Worm (Caenorhabditis elegans) whole organism, L2 larva: ENCODE results near the gene Y55H10A.2.

Source experiments
- C34F6.9 ChIP-seq: fragments of 150-350 bp; optimal IDR thresholded peaks from 2 replicates; lab custom pipeline; 2014; ENCODE audit warnings: missing biosample characterization, missing genetic modification characterization
- F13H6.1 ChIP-seq: sonication (generic microtip); optimal IDR thresholded peaks from 2 replicates; lab custom pipeline; 2016; ENCODE audit warnings: missing genetic modification characterization, missing compliant biosample characterization
- R02D3.7 ChIP-seq: fragments of 150-350 bp; optimal IDR thresholded peaks from 2 replicates; lab custom pipeline; 2014; ENCODE audit warnings: missing biosample characterization, missing genetic modification characterization
- Y55F3AM.14 ChIP-seq: fragments of 200-800 bp; sonication (Bioruptor generic); optimal IDR thresholded peaks from 2 replicates; lab custom pipeline; 2018; ENCODE audit warnings: mild to moderate bottlenecking, missing genetic modification characterization, missing compliant biosample characterization
- ZK546.5 ChIP-seq: sonication (generic microtip); optimal IDR thresholded peaks from 2 replicates; lab custom pipeline; 2017; ENCODE audit warnings: missing biosample characterization, missing genetic modification characterization
- alr-1 ChIP-seq: fragments of 150-350 bp; optimal IDR thresholded peaks from 2 replicates; lab custom pipeline; 2014; ENCODE audit warnings: missing biosample characterization, missing genetic modification characterization
- aly-2 ChIP-seq: fragments of 150-350 bp; optimal IDR thresholded peaks from 2 replicates; lab custom pipeline; 2014; ENCODE audit warnings: missing biosample characterization, missing genetic modification characterization
- ama-1 ChIP-seq: fragments of 150-350 bp; optimal IDR thresholded peaks from 2 replicates; lab custom pipeline; 2018; ENCODE audit warnings: inconsistent platforms
- blmp-1 ChIP-seq: sonication (generic microtip); optimal IDR thresholded peaks from 2 replicates; lab custom pipeline; 2017; ENCODE audit warnings: missing genetic modification characterization, mild to moderate bottlenecking, missing compliant biosample characterization, antibody characterized with exemption, moderate library complexity; ENCODE audit not compliant: insufficient read depth
- ceh-16 ChIP-seq: fragments of 150-350 bp; optimal IDR thresholded peaks from 2 replicates; lab custom pipeline; 2014; ENCODE audit warnings: missing biosample characterization, missing genetic modification characterization
- ceh-82 ChIP-seq: fragments of 150-350 bp; optimal IDR thresholded peaks from 2 replicates; lab custom pipeline; 2014; ENCODE audit warnings: missing biosample characterization, missing genetic modification characterization
- crh-2 ChIP-seq: sonication (generic microtip); optimal IDR thresholded peaks from 2 replicates; lab custom pipeline; 2017; ENCODE audit warnings: missing biosample characterization, missing genetic modification characterization
- dmd-4 ChIP-seq: sonication (generic microtip); optimal IDR thresholded peaks from 2 replicates; lab custom pipeline; 2017; ENCODE audit warnings: missing biosample characterization, missing genetic modification characterization
- egl-27 ChIP-seq: sonication (generic microtip); optimal IDR thresholded peaks from 3 replicates; lab custom pipeline; 2017; ENCODE audit warnings: missing biosample characterization, missing genetic modification reagents, missing genetic modification characterization
- elt-1 ChIP-seq: fragments of 150-350 bp; optimal IDR thresholded peaks from 2 replicates; lab custom pipeline; 2014; ENCODE audit warnings: missing biosample characterization, missing genetic modification characterization
- elt-3 ChIP-seq: sonication (generic microtip); optimal IDR thresholded peaks from 2 replicates; lab custom pipeline; 2017; ENCODE audit warnings: missing biosample characterization, missing genetic modification characterization
- fos-1 ChIP-seq: fragments of 150-350 bp; optimal IDR thresholded peaks from 2 replicates; lab custom pipeline; 2014; ENCODE audit warnings: missing biosample characterization, missing genetic modification characterization
- gmeb-1 ChIP-seq: fragments of 150-350 bp; optimal IDR thresholded peaks from 2 replicates; lab custom pipeline; 2014; ENCODE audit warnings: missing biosample characterization, missing genetic modification characterization
- lin-11 ChIP-seq: fragments of 150-350 bp; sonication (generic microtip); optimal IDR thresholded peaks from 2 replicates; lab custom pipeline; 2014; ENCODE audit warnings: missing biosample characterization, missing genetic modification characterization, inconsistent platforms, mixed read lengths
- lin-13 ChIP-seq: fragments of 150-350 bp; optimal IDR thresholded peaks from 2 replicates; lab custom pipeline; 2014; ENCODE audit warnings: missing biosample characterization, missing genetic modification reagents, missing genetic modification characterization
- lin-39 ChIP-seq: fragments of 150-350 bp; optimal IDR thresholded peaks from 2 replicates; lab custom pipeline; 2014; ENCODE audit warnings: missing biosample characterization, missing genetic modification reagents, missing genetic modification characterization
- lsy-2 ChIP-seq, 2 experiments: fragments of 150-350 bp in 1 of 2; sonication (generic microtip) in 1 of 2; optimal IDR thresholded peaks; 2 replicates each; lab custom pipeline; 2014 to 2017; ENCODE audit warnings: missing biosample characterization in 2 of 2, missing genetic modification characterization in 2 of 2
- mab-5 ChIP-seq: fragments of 150-350 bp; optimal IDR thresholded peaks from 2 replicates; lab custom pipeline; 2014; ENCODE audit warnings: missing biosample characterization, missing genetic modification characterization
- mbf-1 ChIP-seq: sonication (generic microtip); optimal IDR thresholded peaks from 2 replicates; lab custom pipeline; 2017; ENCODE audit warnings: missing biosample characterization, missing genetic modification characterization
- mdl-1 ChIP-seq, 2 experiments: fragments of 150-350 bp in 1 of 2; sonication (generic microtip) in 1 of 2; optimal IDR thresholded peaks; 2 replicates each; lab custom pipeline; 2017; ENCODE audit warnings: missing biosample characterization in 2 of 2, missing genetic modification characterization in 2 of 2
- nhr-10 ChIP-seq: sonication (generic microtip); optimal IDR thresholded peaks from 2 replicates; lab custom pipeline; 2017; ENCODE audit warnings: missing biosample characterization, missing genetic modification characterization
- nhr-11 ChIP-seq: fragments of 150-350 bp; optimal IDR thresholded peaks from 2 replicates; lab custom pipeline; 2014; ENCODE audit warnings: missing biosample characterization, missing genetic modification characterization
- nhr-12 ChIP-seq: fragments of 150-350 bp; optimal IDR thresholded peaks from 2 replicates; lab custom pipeline; 2014; ENCODE audit warnings: missing biosample characterization, missing genetic modification characterization
- nhr-129 ChIP-seq: fragments of 150-350 bp; optimal IDR thresholded peaks from 2 replicates; lab custom pipeline; 2014; ENCODE audit warnings: missing biosample characterization, missing genetic modification characterization
- nhr-21 ChIP-seq: fragments of 150-350 bp; optimal IDR thresholded peaks from 2 replicates; lab custom pipeline; 2014; ENCODE audit warnings: missing biosample characterization, missing genetic modification characterization
- nhr-23 ChIP-seq: fragments of 150-350 bp; optimal IDR thresholded peaks from 2 replicates; lab custom pipeline; 2014; ENCODE audit warnings: missing biosample characterization, missing genetic modification reagents, missing genetic modification characterization
- nhr-237 ChIP-seq: fragments of 150-350 bp; optimal IDR thresholded peaks from 2 replicates; lab custom pipeline; 2014; ENCODE audit warnings: missing biosample characterization, missing genetic modification characterization
- nhr-25 ChIP-seq: fragments of 150-350 bp; sonication (generic microtip); optimal IDR thresholded peaks from 3 replicates; lab custom pipeline; 2014; ENCODE audit warnings: missing biosample characterization, missing genetic modification characterization
- nhr-6 ChIP-seq: fragments of 150-350 bp; optimal IDR thresholded peaks from 2 replicates; lab custom pipeline; 2014; ENCODE audit warnings: missing biosample characterization, missing genetic modification characterization
- nhr-77 ChIP-seq: fragments of 150-350 bp; optimal IDR thresholded peaks from 2 replicates; lab custom pipeline; 2014; ENCODE audit warnings: missing biosample characterization, missing genetic modification characterization
- peb-1 ChIP-seq: fragments of 150-350 bp; optimal IDR thresholded peaks from 2 replicates; lab custom pipeline; 2014; ENCODE audit warnings: missing biosample characterization, missing genetic modification characterization
- sem-4 ChIP-seq: fragments of 150-350 bp; optimal IDR thresholded peaks from 2 replicates; lab custom pipeline; 2014; ENCODE audit warnings: missing biosample characterization, missing genetic modification reagents, missing genetic modification characterization
- skn-1 ChIP-seq: sonication (generic microtip); optimal IDR thresholded peaks from 2 replicates; lab custom pipeline; 2017; ENCODE audit warnings: missing biosample characterization, missing genetic modification characterization
- sma-3 ChIP-seq: sonication (generic microtip); optimal IDR thresholded peaks from 2 replicates; lab custom pipeline; 2016; ENCODE audit warnings: missing genetic modification reagents, missing genetic modification characterization, missing compliant biosample characterization
- sma-9 ChIP-seq, 2 experiments: fragments of 150-350 bp in 1 of 2; sonication (generic microtip) in 1 of 2; optimal IDR thresholded peaks; 2 replicates each; lab custom pipeline; 2014 to 2016; ENCODE audit warnings: missing genetic modification characterization in 2 of 2, mild to moderate bottlenecking in 1 of 2, missing biosample characterization in 1 of 2, missing compliant biosample characterization in 1 of 2, missing genetic modification reagents in 1 of 2, moderate library complexity in 1 of 2
- snpc-4 ChIP-seq: fragments of 150-350 bp; optimal IDR thresholded peaks from 2 replicates; lab custom pipeline; 2014; ENCODE audit warnings: missing biosample characterization, missing genetic modification characterization
- unc-39 ChIP-seq: fragments of 150-350 bp; optimal IDR thresholded peaks from 2 replicates; lab custom pipeline; 2014; ENCODE audit warnings: missing biosample characterization, missing genetic modification characterization
- unc-55 ChIP-seq: fragments of 150-350 bp; sonication (generic microtip); optimal IDR thresholded peaks from 3 replicates; lab custom pipeline; 2014; ENCODE audit warnings: missing biosample characterization, missing genetic modification reagents, missing genetic modification characterization
- unc-62 ChIP-seq: fragments of 150-350 bp; optimal IDR thresholded peaks from 2 replicates; lab custom pipeline; 2014; ENCODE audit warnings: missing biosample characterization, missing genetic modification reagents, missing genetic modification characterization
- zag-1 ChIP-seq: fragments of 150-350 bp; optimal IDR thresholded peaks from 2 replicates; lab custom pipeline; 2014; ENCODE audit warnings: missing biosample characterization, missing genetic modification characterization
- ztf-1 ChIP-seq: fragments of 200-800 bp; sonication (Bioruptor generic); conservative IDR thresholded peaks from 2 replicates; pipeline ENCODE4 v1.3.6; 2022; ENCODE audit warnings: missing genetic modification characterization, missing compliant biosample characterization
- ztf-11 ChIP-seq: sonication (generic microtip); optimal IDR thresholded peaks from 2 replicates; lab custom pipeline; 2017; ENCODE audit warnings: missing biosample characterization, missing genetic modification characterization
- ztf-4 ChIP-seq: fragments of 150-350 bp; optimal IDR thresholded peaks from 2 replicates; lab custom pipeline; 2014; ENCODE audit warnings: missing biosample characterization, missing genetic modification characterization

The Y55H10A.2 gene

ce11 chrIV:3383203-3383602 lies 19.9 kb downstream of the Y55H10A.2 start:
- TF ChIP-seq lsy-2 (tag; optimal IDR thresholded peaks at IDR 0.05; lab: Kevin White, UChicago) (peak in 1 of 2 experiments; percentile 3), ceh-82 (tag; lab: Kevin White, UChicago) (no peak), unc-55 (GFP tag; lab: Kevin White, UChicago) (peak; percentile 16)

DNA sequence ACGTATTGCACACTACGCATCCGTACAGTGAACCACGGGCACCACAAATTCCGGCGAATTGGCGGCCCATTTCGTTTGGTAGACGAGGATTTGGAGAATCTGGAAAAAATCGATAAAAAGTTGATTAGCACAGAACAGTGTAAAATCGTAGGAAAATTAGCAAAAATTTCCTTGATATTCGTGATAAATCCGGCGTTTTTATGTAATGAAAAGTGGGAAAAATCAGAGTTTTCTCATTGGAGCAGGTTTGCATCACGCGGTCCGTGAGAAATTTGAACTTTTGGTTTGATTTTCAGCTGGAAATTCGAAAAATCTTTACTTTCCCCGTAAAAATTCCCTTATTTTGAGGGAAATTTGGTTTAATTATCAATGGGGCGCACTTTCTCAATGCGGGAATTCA lies 20.7 kb downstream of the Y55H10A.2 start, which contains the start of gene B0546.4:
B0546.4 (minus strand) TSS at position 101 of the 400 bp plus-strand sequence.
- TF ChIP-seq nhr-11 (tag; lab: Kevin White, UChicago): no peak
- TF ChIP-seq lin-13 (GFP tag; lab: Kevin White, UChicago): no peak
- no peak for TF ChIP-seq sma-3 (GFP tag; lab: Kevin White, UChicago)

ce11 chrIV:3384593-3384992 lies 21.3 kb downstream of the Y55H10A.2 start:
- TF ChIP-seq alr-1: no peak
- peak; percentile 25 for TF ChIP-seq snpc-4 (tag; lab: Kevin White, UChicago)
- peak; percentile 9 for TF ChIP-seq nhr-10
- TF ChIP-seq lin-13 (GFP tag; lab: Kevin White, UChicago): peak; percentile 81
- no peak for TF ChIP-seq mbf-1 (tag; lab: Kevin White, UChicago)
- TF ChIP-seq egl-27 (tag; lab: Kevin White, UChicago): peak; percentile 82
- TF ChIP-seq mab-5: peak; percentile 79
- TF ChIP-seq ztf-1 (GFP tag; lab: Robert Waterston, UW): no peak
- TF ChIP-seq Y55F3AM.14: peak; percentile 70
- peak; percentile 90 for TF ChIP-seq nhr-25 (tag; lab: Kevin White, UChicago)
- no peak for TF ChIP-seq nhr-12
- TF ChIP-seq unc-55 (GFP tag; lab: Kevin White, UChicago): peak; percentile 84
- no peak for TF ChIP-seq nhr-23
- peak; percentile 75 to 93 for TF ChIP-seq mdl-1 (tag; optimal IDR thresholded peaks at IDR 0.05; lab: Kevin White, UChicago)
- peak; percentile 81 for TF ChIP-seq ztf-4
- TF ChIP-seq ceh-82 (tag; lab: Kevin White, UChicago): peak; percentile 71
- TF ChIP-seq sma-9 (GFP tag; optimal IDR thresholded peaks at IDR 0.05; lab: Kevin White, UChicago): peak; percentile 88
- TF ChIP-seq sma-9 (tag; optimal IDR thresholded peaks at IDR 0.05; lab: Kevin White, UChicago): no peak
- peak; percentile 94 for TF ChIP-seq F13H6.1 (tag; lab: Kevin White, UChicago)
- TF ChIP-seq lsy-2 (tag; optimal IDR thresholded peaks at IDR 0.05; lab: Kevin White, UChicago): peak; percentile 85 to 96
- no peak for TF ChIP-seq peb-1 (tag; lab: Kevin White, UChicago)
- TF ChIP-seq R02D3.7 (tag; lab: Kevin White, UChicago): no peak
- peak; percentile 4 for TF ChIP-seq nhr-237 (tag; lab: Kevin White, UChicago)
- TF ChIP-seq fos-1 (tag; lab: Kevin White, UChicago): peak; percentile 68
- no peak for TF ChIP-seq ztf-11 (tag; lab: Kevin White, UChicago)
- TF ChIP-seq blmp-1: peak; percentile 95
- no peak for TF ChIP-seq skn-1 (tag; lab: Kevin White, UChicago)
- peak; percentile 88 for TF ChIP-seq gmeb-1 (tag; lab: Kevin White, UChicago)
- no peak for TF ChIP-seq elt-1 (tag; lab: Kevin White, UChicago)
- peak; percentile 48 for TF ChIP-seq zag-1
- TF ChIP-seq lin-11 (tag; lab: Kevin White, UChicago): peak; percentile 86
- no peak for TF ChIP-seq nhr-11 (tag; lab: Kevin White, UChicago)
- peak; percentile 87 for TF ChIP-seq sma-3 (GFP tag; lab: Kevin White, UChicago)
- peak; percentile 72 for TF ChIP-seq nhr-6 (tag; lab: Kevin White, UChicago)
- peak; percentile 84 for TF ChIP-seq nhr-129 (tag; lab: Kevin White, UChicago)
- no peak for TF ChIP-seq ama-1
- peak; percentile 16 for TF ChIP-seq ceh-16 (tag; lab: Kevin White, UChicago)
- no peak for TF ChIP-seq ZK546.5 (tag; lab: Kevin White, UChicago)
- TF ChIP-seq sem-4 (tag; lab: Kevin White, UChicago): peak; percentile 84
- peak; percentile 91 for TF ChIP-seq nhr-21 (tag; lab: Kevin White, UChicago)
- TF ChIP-seq elt-3: no peak
- TF ChIP-seq unc-62 (GFP tag; lab: Kevin White, UChicago): no peak
- no peak for TF ChIP-seq unc-39
- no peak for TF ChIP-seq aly-2 (tag; lab: Kevin White, UChicago)
- TF ChIP-seq crh-2 (tag; lab: Kevin White, UChicago): peak; percentile 92
- no peak for TF ChIP-seq lin-39
- TF ChIP-seq C34F6.9 (tag; lab: Kevin White, UChicago): peak; percentile 96
- no peak for TF ChIP-seq nhr-77 (tag; lab: Kevin White, UChicago)
- TF ChIP-seq dmd-4 (tag; lab: Kevin White, UChicago): no peak
